Worm (Caenorhabditis elegans) whole organism, young adult: ENCODE results near the gene rpap-2.
A peak's percentile ranks its signal among the peaks of the same experiment; 100 is the strongest.

Experiments
- B0019.2 ChIP-seq: fragments of 200-800 bp; sonication (Bioruptor generic); conservative IDR thresholded peaks from 2 replicates; pipeline ENCODE4 v1.3.6; 2022; ENCODE audit warnings: missing genetic modification reagents, missing genetic modification characterization, missing compliant biosample characterization
- B0261.1 ChIP-seq: sonication (generic microtip); optimal IDR thresholded peaks from 2 replicates; lab custom pipeline; 2016; ENCODE audit warnings: mild to moderate bottlenecking, missing genetic modification characterization, moderate library complexity, missing compliant biosample characterization
- C06A6.2 ChIP-seq: fragments of 200-800 bp; sonication (Bioruptor generic); conservative IDR thresholded peaks from 2 replicates; pipeline ENCODE4 v1.3.6; 2022; ENCODE audit warnings: missing genetic modification characterization, missing compliant biosample characterization
- C17E4.6 ChIP-seq: fragments of 200-800 bp; sonication (Bioruptor generic); IDR thresholded peaks from 2 replicates; pipeline ENCODE4 v1.3.6; 2022; ENCODE audit warnings: missing genetic modification reagents, missing genetic modification characterization, missing compliant biosample characterization
- F33H1.4 ChIP-seq: fragments of 200-800 bp; sonication (Bioruptor generic); IDR thresholded peaks from 2 replicates; pipeline ENCODE4 v1.3.6; 2022; ENCODE audit warnings: missing genetic modification reagents, missing genetic modification characterization, missing compliant biosample characterization
- T07F8.4 ChIP-seq: sonication (generic microtip); optimal IDR thresholded peaks from 2 replicates; lab custom pipeline; 2016; ENCODE audit warnings: mild to moderate bottlenecking, missing genetic modification characterization, moderate library complexity, missing compliant biosample characterization
- Y56A3A.18 ChIP-seq: fragments of 200-800 bp; sonication (Bioruptor generic); IDR thresholded peaks from 2 replicates; pipeline ENCODE4 v1.3.6; 2022; ENCODE audit warnings: missing genetic modification reagents, missing genetic modification characterization, missing compliant biosample characterization
- akir-1 ChIP-seq: fragments of 200-800 bp; sonication (Bioruptor generic); optimal IDR thresholded peaks from 2 replicates; lab custom pipeline; 2018; ENCODE audit warnings: mild to moderate bottlenecking, missing genetic modification characterization, moderate library complexity, missing compliant biosample characterization
- aptf-2 ChIP-seq: fragments of 200-800 bp; sonication (Bioruptor generic); conservative IDR thresholded peaks from 2 replicates; pipeline ENCODE4 v1.3.6; 2022; ENCODE audit warnings: missing genetic modification reagents, missing genetic modification characterization, missing compliant biosample characterization
- aptf-3 ChIP-seq: fragments of 200-800 bp; sonication (Bioruptor generic); IDR thresholded peaks from 2 replicates; pipeline ENCODE4 v1.3.6; 2022; ENCODE audit warnings: missing genetic modification characterization, missing compliant biosample characterization
- athp-1 ChIP-seq: sonication (generic microtip); optimal IDR thresholded peaks from 2 replicates; lab custom pipeline; 2017; ENCODE audit warnings: mild to moderate bottlenecking, missing genetic modification characterization, missing compliant biosample characterization
- attf-5 ChIP-seq: fragments of 200-800 bp; sonication (Bioruptor generic); optimal IDR thresholded peaks from 2 replicates; lab custom pipeline; 2018; ENCODE audit warnings: mild to moderate bottlenecking, missing genetic modification characterization, missing compliant biosample characterization
- cebp-1 ChIP-seq, 2 experiments: fragments of 200-800 bp in 1 of 2; sonication (Bioruptor generic) in 1 of 2; sonication (generic microtip) in 1 of 2; IDR thresholded peaks in 1 of 2; optimal IDR thresholded peaks in 1 of 2; 2 replicates each; pipeline versions ENCODE4 v1.3.6 to Lab custom; 2017 to 2022; ENCODE audit warnings: missing compliant biosample characterization in 2 of 2, missing genetic modification characterization in 2 of 2, mild to moderate bottlenecking in 1 of 2, missing genetic modification reagents in 1 of 2, moderate library complexity in 1 of 2
- cebp-2 ChIP-seq: fragments of 200-800 bp; sonication (Bioruptor generic); IDR thresholded peaks from 2 replicates; pipeline ENCODE4 v1.3.6; 2022; ENCODE audit warnings: missing genetic modification characterization, missing compliant biosample characterization
- ceh-40 ChIP-seq: fragments of 200-800 bp; sonication (Bioruptor generic); IDR thresholded peaks from 2 replicates; pipeline ENCODE4 v1.3.6; 2022; ENCODE audit warnings: missing genetic modification characterization, missing compliant biosample characterization
- dpl-1 ChIP-seq: fragments of 150-350 bp; optimal IDR thresholded peaks from 2 replicates; lab custom pipeline; 2014; ENCODE audit warnings: missing biosample characterization, missing genetic modification reagents, missing genetic modification characterization
- efl-1 ChIP-seq: fragments of 150-350 bp; optimal IDR thresholded peaks from 2 replicates; lab custom pipeline; 2014; ENCODE audit warnings: missing biosample characterization, missing genetic modification reagents, missing genetic modification characterization
- egl-44 ChIP-seq: fragments of 200-800 bp; sonication (Bioruptor generic); IDR thresholded peaks from 2 replicates; pipeline ENCODE4 v1.3.6; 2022; ENCODE audit warnings: missing genetic modification reagents, missing genetic modification characterization, missing compliant biosample characterization
- ekl-4 ChIP-seq: fragments of 200-800 bp; sonication (Bioruptor generic); IDR thresholded peaks from 2 replicates; pipeline ENCODE4 v1.3.6; 2022; ENCODE audit warnings: missing genetic modification reagents, missing genetic modification characterization, missing compliant biosample characterization
- him-1 ChIP-seq: sonication (generic microtip); optimal IDR thresholded peaks from 2 replicates; lab custom pipeline; 2016; ENCODE audit warnings: missing genotype, missing genetic modification reagents, missing genetic modification characterization, missing compliant biosample characterization
- hsf-1 ChIP-seq: fragments of 200-800 bp; sonication (Bioruptor generic); IDR thresholded peaks from 2 replicates; pipeline ENCODE4 v1.3.6; 2022; ENCODE audit warnings: missing genetic modification reagents, missing genetic modification characterization, missing compliant biosample characterization
- lin-35 ChIP-seq, 3 experiments: fragments of 150-350 bp in 2 of 3; sonication (generic microtip) in 1 of 3; optimal IDR thresholded peaks; 2 replicates each; lab custom pipeline; 2014 to 2018; ENCODE audit warnings: missing biosample characterization in 3 of 3, missing genetic modification characterization in 3 of 3, missing genetic modification reagents in 3 of 3
- lir-1 ChIP-seq: fragments of 200-800 bp; sonication (Bioruptor generic); conservative IDR thresholded peaks from 2 replicates; pipeline ENCODE4 v1.3.6; 2022; ENCODE audit warnings: missing genetic modification reagents, missing genetic modification characterization, missing compliant biosample characterization
- lsy-27 ChIP-seq: sonication (generic microtip); optimal IDR thresholded peaks from 2 replicates; lab custom pipeline; 2017; ENCODE audit warnings: missing genetic modification characterization, mild to moderate bottlenecking, missing compliant biosample characterization, antibody characterized with exemption, missing genotype, borderline replicate concordance; ENCODE audit not compliant: insufficient read depth
- madf-10 ChIP-seq: sonication (generic microtip); optimal IDR thresholded peaks from 2 replicates; lab custom pipeline; 2016; ENCODE audit warnings: mild to moderate bottlenecking, missing genetic modification characterization, missing compliant biosample characterization
- madf-8 ChIP-seq: fragments of 200-800 bp; sonication (Bioruptor generic); conservative IDR thresholded peaks from 2 replicates; pipeline ENCODE4 v1.3.6; 2022; ENCODE audit warnings: missing genetic modification reagents, missing genetic modification characterization, missing compliant biosample characterization
- nhr-179 ChIP-seq: sonication (generic microtip); optimal IDR thresholded peaks from 2 replicates; lab custom pipeline; 2016; ENCODE audit warnings: mild to moderate bottlenecking, missing genetic modification characterization, missing compliant biosample characterization
- nhr-80 ChIP-seq: sonication (generic microtip); optimal IDR thresholded peaks from 2 replicates; lab custom pipeline; 2016; ENCODE audit warnings: missing genetic modification characterization, missing compliant biosample characterization
- rcor-1 ChIP-seq: fragments of 200-800 bp; sonication (Bioruptor generic); IDR thresholded peaks from 2 replicates; pipeline ENCODE4 v1.3.6; 2022; ENCODE audit warnings: missing genetic modification reagents, missing genetic modification characterization, missing compliant biosample characterization
- sdz-38 ChIP-seq: sonication (generic microtip); optimal IDR thresholded peaks from 2 replicates; lab custom pipeline; 2016; ENCODE audit warnings: missing genotype, missing genetic modification characterization, missing compliant biosample characterization
- snpc-4 ChIP-seq, 5 experiments: fragments of 150-350 bp in 1 of 5; sonication (generic microtip) in 4 of 5; optimal IDR thresholded peaks; 2 replicates each; lab custom pipeline; 2014 to 2018; ENCODE audit warnings: missing genetic modification characterization in 5 of 5, missing biosample characterization in 3 of 5, antibody characterized with exemption in 2 of 5, mild to moderate bottlenecking in 2 of 5, missing compliant biosample characterization in 2 of 5, missing genotype in 2 of 5, moderate library complexity in 2 of 5, missing genetic modification reagents in 1 of 5
- tbp1 ChIP-seq: fragments of 200-800 bp; sonication (Bioruptor generic); optimal IDR thresholded peaks from 2 replicates; lab custom pipeline; 2018; ENCODE audit warnings: mild to moderate bottlenecking, missing genetic modification characterization, missing compliant biosample characterization
- tlf-1 ChIP-seq: fragments of 200-800 bp; sonication (Bioruptor generic); optimal IDR thresholded peaks from 2 replicates; lab custom pipeline; 2018; ENCODE audit warnings: mild to moderate bottlenecking, missing genetic modification characterization, missing compliant biosample characterization
- unc-62 ChIP-seq: fragments of 150-350 bp; optimal IDR thresholded peaks from 2 replicates; lab custom pipeline; 2014; ENCODE audit warnings: missing biosample characterization, missing genetic modification reagents, missing genetic modification characterization
- zfh-2 ChIP-seq: fragments of 200-800 bp; sonication (Bioruptor generic); conservative IDR thresholded peaks from 2 replicates; pipeline ENCODE4 v1.3.6; 2022; ENCODE audit warnings: missing genetic modification reagents, missing genetic modification characterization, missing compliant biosample characterization
- ztf-18 ChIP-seq: sonication (generic microtip); optimal IDR thresholded peaks from 2 replicates; lab custom pipeline; 2016; ENCODE audit warnings: missing genotype, mild to moderate bottlenecking, missing genetic modification characterization, missing compliant biosample characterization
- ztf-25 ChIP-seq: fragments of 200-800 bp; sonication (Bioruptor generic); IDR thresholded peaks from 2 replicates; pipeline ENCODE4 v1.3.6; 2022; ENCODE audit warnings: missing genetic modification reagents, missing genetic modification characterization, missing compliant biosample characterization

rpap-2 gene

DNA sequence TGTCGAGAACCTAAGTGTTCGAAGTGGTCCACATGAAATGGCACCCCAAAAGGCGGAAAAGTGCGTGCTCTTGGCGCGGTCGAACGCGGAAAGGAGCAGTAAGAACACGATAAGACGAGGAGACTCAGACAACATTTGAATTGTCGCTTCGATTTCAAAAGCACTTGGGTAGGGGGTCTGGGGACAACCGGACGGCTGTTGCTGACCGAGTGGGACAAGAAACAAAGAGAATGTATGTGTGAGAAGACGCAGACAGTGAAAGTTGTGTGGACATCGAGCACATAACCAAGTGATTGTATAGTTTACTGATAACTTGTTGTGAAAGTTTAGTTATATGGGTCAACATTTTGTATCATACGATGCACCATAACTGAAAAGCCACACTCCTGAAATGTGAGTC is 39.4 kb downstream of the rpap-2 start:
- TF ChIP-seq B0019.2 (GFP tag; lab: Robert Waterston, UW) (no peak), hsf-1 (GFP tag; lab: Robert Waterston, UW) (no peak), rcor-1 (GFP tag; lab: Robert Waterston, UW) (no peak), efl-1 (GFP tag; lab: Kevin White, UChicago) (no peak), him-1 (tag; lab: Kevin White, UChicago) (no peak), cebp-2 (GFP tag; lab: Robert Waterston, UW) (no peak), attf-5 (GFP tag; lab: Kevin White, UChicago) (peak; percentile 29), cebp-1 (GFP tag; IDR thresholded peaks at IDR 0.05; lab: Robert Waterston, UW) (peak; percentile 46; the same call in 1 of the 2 replicates), cebp-1 (tag; optimal IDR thresholded peaks at IDR 0.05; lab: Kevin White, UChicago) (no peak), nhr-179 (tag; lab: Kevin White, UChicago) (no peak), nhr-80 (tag; lab: Kevin White, UChicago) (peak; percentile 78), snpc-4 (GFP tag; optimal IDR thresholded peaks at IDR 0.05; lab: Kevin White, UChicago) (no peak), snpc-4 (tag; optimal IDR thresholded peaks at IDR 0.05; lab: Kevin White, UChicago) (no peak)

DNA sequence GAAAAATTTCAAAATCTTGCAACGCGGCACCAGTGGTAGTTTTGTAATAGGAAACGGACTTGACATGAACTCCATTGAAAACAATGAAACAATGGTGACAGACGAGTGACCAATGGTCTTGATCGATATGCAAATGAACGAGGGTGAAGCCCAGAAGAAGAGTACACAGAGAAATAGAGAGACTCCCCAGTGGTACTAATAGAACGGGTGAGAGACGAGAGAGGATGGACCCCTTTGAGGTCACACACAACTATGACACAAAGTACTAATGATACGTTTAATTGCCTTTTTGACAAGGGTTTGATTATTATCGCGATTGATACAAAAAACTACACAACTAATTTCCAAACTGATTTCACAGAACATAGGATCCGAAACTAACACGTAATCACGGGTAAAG is 42.3 kb downstream of the rpap-2 start, which contains the start of gene F59B2.8:
F59B2.8 (minus strand) TSS at position 151 of the 400 bp plus-strand sequence.
- no peak for TF ChIP-seq lin-35 (GFP tag; optimal IDR thresholded peaks at IDR 0.05; lab: Kevin White, UChicago)
- no peak for TF ChIP-seq Y56A3A.18
- TF ChIP-seq tlf-1 (GFP tag; lab: Kevin White, UChicago) = no peak
- TF ChIP-seq B0261.1 (tag; lab: Kevin White, UChicago) = no peak
- TF ChIP-seq T07F8.4 = no peak
- no peak for TF ChIP-seq ztf-25
- TF ChIP-seq aptf-2 (GFP tag; lab: Robert Waterston, UW) = no peak
- no peak for TF ChIP-seq C06A6.2

DNA sequence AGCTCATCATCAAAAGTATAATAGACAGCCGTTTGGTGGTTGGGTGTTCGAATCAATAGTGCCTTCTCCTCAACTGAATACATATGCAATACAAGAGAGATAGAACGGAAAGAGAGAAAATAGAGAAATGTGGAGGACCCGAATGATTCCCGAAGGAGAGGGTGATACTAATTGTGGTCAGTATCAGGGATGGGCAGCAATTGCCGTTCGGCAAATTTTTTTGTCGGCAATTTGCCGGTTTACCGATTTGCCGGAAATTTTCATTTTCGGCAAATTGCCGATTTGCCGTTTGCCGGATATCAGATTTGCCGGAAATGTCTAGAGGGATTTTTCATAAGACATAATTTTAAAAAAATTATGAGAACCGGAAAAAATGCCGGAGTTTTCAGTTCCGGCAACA is 44.5 kb downstream of the rpap-2 start, which contains the start of gene F59B2.9:
F59B2.9 (minus strand) TSS at position 101 of the 400 bp plus-strand sequence.
- no peak for TF ChIP-seq dpl-1 (GFP tag; lab: Kevin White, UChicago)

DNA sequence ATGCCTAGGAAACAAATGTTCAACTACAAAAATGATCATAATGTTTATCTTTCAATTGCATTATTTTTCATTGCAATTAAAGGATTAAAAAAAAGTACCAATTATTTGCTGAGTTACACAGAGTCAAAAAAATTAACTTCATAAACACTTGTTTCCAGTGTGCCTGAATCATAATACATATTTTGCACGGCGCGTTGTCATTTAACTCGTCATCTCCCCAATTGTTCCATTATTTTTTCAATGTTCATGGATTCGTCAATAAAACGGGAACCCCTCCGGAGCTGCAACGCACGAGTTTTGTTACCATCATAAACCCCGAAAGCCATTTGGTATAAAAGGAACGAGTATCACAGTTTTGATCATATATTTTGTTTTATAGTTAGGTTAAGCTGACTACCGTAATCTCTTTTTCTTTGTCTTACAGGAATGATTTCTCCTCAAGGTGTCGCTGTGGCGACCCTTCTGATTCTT is 49.4 kb downstream of the rpap-2 start, which contains the start of gene F59B2.12:
F59B2.12 (plus strand) TSS at position 421 of the 471 bp plus-strand sequence.
- no peak for TF ChIP-seq lsy-27 (tag; lab: Kevin White, UChicago)
- no peak for TF ChIP-seq unc-62 (GFP tag; lab: Kevin White, UChicago)
- no peak for TF ChIP-seq Y56A3A.18
- TF ChIP-seq athp-1 = no peak
- TF ChIP-seq B0019.2 (GFP tag; lab: Robert Waterston, UW) = no peak
- no peak for TF ChIP-seq akir-1 (GFP tag; lab: Kevin White, UChicago)
- no peak for TF ChIP-seq zfh-2 (GFP tag; lab: Robert Waterston, UW)
- TF ChIP-seq C17E4.6 (GFP tag; lab: Robert Waterston, UW) = no peak
- TF ChIP-seq madf-10 = no peak
- no peak for TF ChIP-seq madf-8 (GFP tag; lab: Robert Waterston, UW)
- TF ChIP-seq tbp1 (GFP tag; lab: Kevin White, UChicago) = no peak
- TF ChIP-seq B0261.1 (tag; lab: Kevin White, UChicago) = no peak
- no peak for TF ChIP-seq lir-1
- no peak for TF ChIP-seq egl-44 (GFP tag; lab: Robert Waterston, UW)
- TF ChIP-seq ztf-18 = no peak
- TF ChIP-seq F33H1.4 (GFP tag; lab: Robert Waterston, UW) = no peak
- no peak for TF ChIP-seq sdz-38 (tag; lab: Kevin White, UChicago)
- TF ChIP-seq ceh-40 (GFP tag; lab: Robert Waterston, UW) = no peak
- TF ChIP-seq ekl-4 (GFP tag; lab: Robert Waterston, UW) = no peak
- no peak for TF ChIP-seq aptf-3
- TF ChIP-seq, all 124 proteins: peak for 0
